Fruit fly (Drosophila melanogaster) whole organism, embryonic: ENCODE measurements around the gene cv-c.
A peak's percentile ranks its signal among the peaks of the same experiment; 100 is the strongest.

ENCODE experiments used
- ATbp ChIP-seq: fragments of 200-800 bp; sonication (Bioruptor generic); optimal IDR thresholded peaks from 2 replicates; lab custom pipeline; 2017; ENCODE audit warnings: missing biosample characterization, mild to moderate bottlenecking, missing genetic modification characterization, missing genetic modification reagents
- Atf6 ChIP-seq: fragments of 200-800 bp; sonication (Bioruptor generic); IDR thresholded peaks from 2 replicates; pipeline ENCODE4 v1.3.6; 2022; ENCODE audit warnings: missing biosample characterization, missing genetic modification characterization
- B-H1 ChIP-seq: fragments of 200-800 bp; sonication (Bioruptor generic); IDR thresholded peaks from 3 replicates; pipeline ENCODE4 v1.3.6; 2022; ENCODE audit warnings: missing biosample characterization, missing genetic modification characterization
- CG10274 ChIP-seq: fragments of 200-800 bp; sonication (Bioruptor generic); optimal IDR thresholded peaks from 3 replicates; lab custom pipeline; 2017; ENCODE audit warnings: missing biosample characterization, mild to moderate bottlenecking, missing genetic modification characterization
- CG10462 ChIP-seq: fragments of 200-800 bp; sonication (Bioruptor generic); optimal IDR thresholded peaks from 2 replicates; lab custom pipeline; 2016; ENCODE audit warnings: missing biosample characterization, missing genetic modification characterization
- CG11093 ChIP-seq: fragments of 200-800 bp; sonication (Bioruptor generic); IDR thresholded peaks from 3 replicates; pipeline ENCODE4 v1.3.6; 2022; ENCODE audit warnings: missing biosample characterization, missing genetic modification characterization
- CG11723 ChIP-seq: fragments of 200-800 bp; sonication (Bioruptor generic); optimal IDR thresholded peaks from 2 replicates; lab custom pipeline; 2017; ENCODE audit warnings: missing biosample characterization, mild to moderate bottlenecking, missing genetic modification characterization
- CG12659 ChIP-seq: fragments of 200-800 bp; sonication (Bioruptor generic); optimal IDR thresholded peaks from 3 replicates; lab custom pipeline; 2017; ENCODE audit warnings: mild to moderate bottlenecking, missing biosample characterization, missing genetic modification reagents, missing genetic modification characterization
- CG15073 ChIP-seq: fragments of 200-800 bp; sonication (Bioruptor generic); optimal IDR thresholded peaks from 2 replicates; lab custom pipeline; 2016; ENCODE audit warnings: missing biosample characterization, missing genetic modification characterization
- CG1602 ChIP-seq: fragments of 200-800 bp; sonication (Bioruptor generic); optimal IDR thresholded peaks from 3 replicates; lab custom pipeline; 2016; ENCODE audit warnings: missing biosample characterization, missing genetic modification characterization
- CG17912 ChIP-seq: fragments of 200-800 bp; sonication (Bioruptor generic); optimal IDR thresholded peaks from 2 replicates; lab custom pipeline; 2018; ENCODE audit warnings: missing biosample characterization, mild to moderate bottlenecking, missing genetic modification characterization
- CG1832 ChIP-seq: fragments of 200-800 bp; sonication (Bioruptor generic); optimal IDR thresholded peaks from 2 replicates; lab custom pipeline; 2017; ENCODE audit warnings: missing biosample characterization, mild to moderate bottlenecking, missing genetic modification characterization, inconsistent platforms
- CG2678 ChIP-seq: fragments of 200-800 bp; sonication (Bioruptor generic); optimal IDR thresholded peaks from 3 replicates; lab custom pipeline; 2019; ENCODE audit warnings: missing biosample characterization, mild to moderate bottlenecking, missing genetic modification characterization, moderate library complexity
- CG2875 ChIP-seq: fragments of 200-800 bp; sonication (Bioruptor generic); optimal IDR thresholded peaks from 2 replicates; lab custom pipeline; 2017; ENCODE audit warnings: missing biosample characterization, mild to moderate bottlenecking, missing genetic modification characterization, missing genetic modification reagents
- CG3726 ChIP-seq: fragments of 200-800 bp; sonication (Bioruptor generic); IDR thresholded peaks from 3 replicates; pipeline ENCODE4, ENCODE4 v1.3.6; 2022; ENCODE audit warnings: missing biosample characterization, missing genetic modification characterization
- CG43689 ChIP-seq: fragments of 200-800 bp; sonication (Bioruptor generic); IDR thresholded peaks from 2 replicates; pipeline ENCODE4 v1.3.6; 2022; ENCODE audit warnings: missing biosample characterization, missing genetic modification characterization
- CG8388 ChIP-seq: fragments of 200-800 bp; sonication (Bioruptor generic); optimal IDR thresholded peaks from 2 replicates; lab custom pipeline; 2019; ENCODE audit warnings: missing biosample characterization, mild to moderate bottlenecking, missing genetic modification characterization, moderate library complexity
- CG8944 ChIP-seq: fragments of 200-800 bp; sonication (Bioruptor generic); optimal IDR thresholded peaks from 3 replicates; lab custom pipeline; 2016; ENCODE audit warnings: missing biosample characterization, missing genetic modification characterization
- CG9797 ChIP-seq: fragments of 200-800 bp; sonication (Bioruptor generic); optimal IDR thresholded peaks from 3 replicates; lab custom pipeline; 2018; ENCODE audit warnings: missing biosample characterization, mild to moderate bottlenecking, missing genetic modification characterization
- CG9817 ChIP-seq: fragments of 200-800 bp; sonication (Bioruptor generic); optimal IDR thresholded peaks from 2 replicates; lab custom pipeline; 2018; ENCODE audit warnings: missing biosample characterization, mild to moderate bottlenecking, missing genetic modification characterization, moderate library complexity
- Dbx ChIP-seq: fragments of 200-800 bp; sonication (Bioruptor generic); IDR thresholded peaks from 3 replicates; pipeline ENCODE4 v1.3.6; 2022; ENCODE audit warnings: missing biosample characterization, missing genetic modification characterization
- Dek ChIP-seq: fragments of 200-800 bp; sonication (Bioruptor generic); optimal IDR thresholded peaks from 3 replicates; lab custom pipeline; 2019; ENCODE audit warnings: missing biosample characterization, mild to moderate bottlenecking, missing genetic modification characterization, moderate library complexity
- Dref ChIP-seq: fragments of 200-800 bp; sonication (Bioruptor generic); IDR thresholded peaks from 2 replicates; pipeline ENCODE4 v1.3.6; 2022; ENCODE audit warnings: missing biosample characterization, missing genetic modification characterization
- E2f2 ChIP-seq: fragments of 200-800 bp; sonication (Bioruptor generic); IDR thresholded peaks from 2 replicates; pipeline ENCODE4 v1.3.6; 2022; ENCODE audit warnings: missing biosample characterization, missing genetic modification characterization
- Eip74EF ChIP-seq, 2 experiments: fragments of 200-800 bp in 1 of 2; fragments of >200 bp in 1 of 2; sonication (Bioruptor generic) in 1 of 2; optimal IDR thresholded peaks; 2 replicates each; lab custom pipeline; 2017 to 2019; ENCODE audit warnings: missing biosample characterization in 2 of 2, missing genetic modification characterization in 2 of 2, mild to moderate bottlenecking in 1 of 2, moderate library complexity in 1 of 2
- Ets97D ChIP-seq: fragments of 200-800 bp; sonication (Bioruptor generic); optimal IDR thresholded peaks from 3 replicates; lab custom pipeline; 2016; ENCODE audit warnings: missing biosample characterization, missing genetic modification characterization
- Gsc ChIP-seq: fragments of 200-800 bp; sonication (Bioruptor generic); IDR thresholded peaks from 2 replicates; pipeline ENCODE4 v1.3.6; 2022; ENCODE audit warnings: missing biosample characterization, missing genetic modification characterization
- NK7.1 ChIP-seq: fragments of 200-800 bp; sonication (Bioruptor generic); optimal IDR thresholded peaks from 3 replicates; lab custom pipeline; 2016; ENCODE audit warnings: missing biosample characterization, missing genetic modification characterization
- Scr ChIP-seq: fragments of 200-800 bp; sonication (Bioruptor generic); IDR thresholded peaks from 2 replicates; pipeline ENCODE4 v1.3.6; 2022; ENCODE audit warnings: missing biosample characterization, missing genetic modification characterization; ENCODE audit not compliant: partially characterized antibody
- Xrp1 ChIP-seq: fragments of 200-800 bp; sonication (Bioruptor generic); IDR thresholded peaks from 2 replicates; pipeline ENCODE4 v1.3.6; 2022; ENCODE audit warnings: missing biosample characterization, missing genetic modification characterization
- YL-1 ChIP-seq: fragments of 200-800 bp; sonication (Bioruptor generic); optimal IDR thresholded peaks from 3 replicates; lab custom pipeline; 2017; ENCODE audit warnings: missing biosample characterization, mild to moderate bottlenecking, missing genetic modification characterization
- amos ChIP-seq: fragments of 200-800 bp; sonication (Bioruptor generic); IDR thresholded peaks from 2 replicates; pipeline ENCODE4 v1.3.6; 2022; ENCODE audit warnings: missing biosample characterization, missing genetic modification characterization; ENCODE audit not compliant: partially characterized antibody
- ap ChIP-seq: fragments of 200-800 bp; sonication (Bioruptor generic); IDR thresholded peaks from 2 replicates; pipeline ENCODE4 v1.3.6; 2022; ENCODE audit warnings: missing biosample characterization, missing genetic modification characterization
- bsh ChIP-seq, 2 experiments: fragments of 200-800 bp; sonication (Bioruptor generic); optimal IDR thresholded peaks; 2 replicates each; lab custom pipeline; 2017 to 2018; ENCODE audit warnings: mild to moderate bottlenecking in 2 of 2, missing biosample characterization in 2 of 2, missing genetic modification characterization in 2 of 2, moderate library complexity in 1 of 2
- dysf ChIP-seq: fragments of 200-800 bp; sonication (Bioruptor generic); IDR thresholded peaks from 3 replicates; pipeline ENCODE4 v1.3.6; 2022; ENCODE audit warnings: missing biosample characterization, missing genetic modification characterization
- ems ChIP-seq: fragments of 200-800 bp; sonication (Bioruptor generic); optimal IDR thresholded peaks from 3 replicates; lab custom pipeline; 2016; ENCODE audit warnings: missing biosample characterization, missing genetic modification characterization
- en ChIP-seq: fragments of 200-800 bp; sonication (Bioruptor generic); optimal IDR thresholded peaks from 2 replicates; lab custom pipeline; 2016; ENCODE audit warnings: missing biosample characterization, missing genetic modification characterization
- fru ChIP-seq: fragments of >200 bp; optimal IDR thresholded peaks from 2 replicates; lab custom pipeline; 2017
- mirr ChIP-seq: fragments of 200-800 bp; sonication (Bioruptor generic); optimal IDR thresholded peaks from 3 replicates; lab custom pipeline; 2018; ENCODE audit warnings: missing biosample characterization, mild to moderate bottlenecking, missing genetic modification characterization
- pb ChIP-seq: fragments of 200-800 bp; sonication (Bioruptor generic); optimal IDR thresholded peaks from 3 replicates; lab custom pipeline; 2016; ENCODE audit warnings: missing biosample characterization, missing genetic modification characterization
- run ChIP-seq: fragments of 200-800 bp; sonication (Bioruptor generic); optimal IDR thresholded peaks from 3 replicates; lab custom pipeline; 2018; ENCODE audit warnings: missing biosample characterization, mild to moderate bottlenecking, missing genetic modification characterization
- sens ChIP-seq: fragments of 200-800 bp; sonication (Bioruptor generic); peaks from one replicate; lab custom pipeline; 2016; ENCODE audit warnings: missing biosample characterization, missing genetic modification characterization
- slbo ChIP-seq: fragments of 200-800 bp; sonication (Bioruptor generic); IDR thresholded peaks from 2 replicates; pipeline ENCODE4 v1.3.6; 2022; ENCODE audit warnings: missing biosample characterization, missing genetic modification characterization
- sna ChIP-seq: fragments of 200-800 bp; sonication (Bioruptor generic); IDR thresholded peaks from 2 replicates; pipeline ENCODE4 v1.3.6; 2022; ENCODE audit warnings: missing biosample characterization, missing genetic modification characterization; ENCODE audit not compliant: partially characterized antibody
- stwl ChIP-seq: fragments of 200-800 bp; sonication (Bioruptor generic); optimal IDR thresholded peaks from 3 replicates; lab custom pipeline; 2018; ENCODE audit warnings: missing biosample characterization, mild to moderate bottlenecking, missing genetic modification characterization, moderate library complexity
- tap ChIP-seq: fragments of 200-800 bp; optimal IDR thresholded peaks from 3 replicates; lab custom pipeline; 2019; ENCODE audit warnings: missing biosample characterization, mild to moderate bottlenecking, missing genetic modification characterization, moderate library complexity
- tll ChIP-seq, 2 experiments: fragments of 200-800 bp in 1 of 2; fragments of >200 bp in 1 of 2; sonication (Bioruptor generic) in 1 of 2; optimal IDR thresholded peaks; 2 replicates each; lab custom pipeline; 2017 to 2019; ENCODE audit warnings: missing biosample characterization in 2 of 2, missing genetic modification characterization in 2 of 2, mild to moderate bottlenecking in 1 of 2, moderate library complexity in 1 of 2
- unpg ChIP-seq: fragments of 200-800 bp; sonication (Bioruptor generic); optimal IDR thresholded peaks from 3 replicates; lab custom pipeline; 2018; ENCODE audit warnings: missing biosample characterization, mild to moderate bottlenecking, missing genetic modification characterization, moderate library complexity

cv-c gene

DNA sequence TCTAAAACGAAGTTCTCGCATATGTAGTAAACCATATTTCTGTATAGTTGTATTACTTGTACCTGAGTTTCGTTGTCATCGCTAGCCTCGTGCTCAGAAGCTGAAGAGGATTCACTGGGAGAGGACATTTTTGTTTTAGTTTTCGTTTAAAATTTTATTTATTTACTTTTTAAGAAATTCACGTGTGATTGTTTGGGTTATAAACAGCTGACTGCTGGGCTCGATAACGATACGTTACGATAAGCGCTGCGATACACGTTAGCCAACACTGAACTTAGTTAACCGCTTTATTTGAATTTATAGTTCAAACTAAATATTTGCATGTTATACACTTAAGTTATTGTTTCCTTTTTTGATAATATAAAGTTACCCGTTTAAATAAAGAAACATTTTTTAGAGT lies 31.9 kb upstream of the cv-c start, which contains the start of gene CG8461 (continued):
- TF ChIP-seq NK7.1 (no peak), ap (GFP tag; lab: Robert Waterston, UW) (no peak), amos (GFP tag; lab: Robert Waterston, UW) (peak; percentile 58; the same call in 1 of the 2 replicates), Ets97D (peak; percentile 20), stwl (tag; lab: Kevin White, UChicago) (peak; percentile 80), E2f2 (GFP tag; lab: Robert Waterston, UW) (peak; percentile 94), Scr (GFP tag; lab: Robert Waterston, UW) (peak; percentile 61), Dbx (GFP tag; lab: Robert Waterston, UW) (no peak), CG2875 (GFP tag; lab: Kevin White, UChicago) (no peak)

- TF ChIP-seq Dref (GFP tag; lab: Robert Waterston, UW) (peak; percentile 93), CG3726 (0 out of 3 replicates have a peak, but pooled peaks have one; percentile 10), CG1832 (GFP tag; lab: Kevin White, UChicago) (no peak), sens (GFP tag; lab: Kevin White, UChicago) (peak; percentile 93), pb (GFP tag; lab: Kevin White, UChicago) (peak; percentile 47), Eip74EF (GFP tag; optimal IDR thresholded peaks at IDR 0.05; lab: Kevin White, UChicago) (no peak), CG43689 (GFP tag; lab: Robert Waterston, UW) (no peak), en (GFP tag; lab: Kevin White, UChicago) (no peak), YL-1 (GFP tag; lab: Kevin White, UChicago) (peak; percentile 64), bsh (GFP tag; optimal IDR thresholded peaks at IDR 0.05; lab: Kevin White, UChicago) (peak in 1 of 2 experiments; percentile 39), Gsc (GFP tag; lab: Robert Waterston, UW) (no peak), CG17912 (GFP tag; lab: Kevin White, UChicago) (peak; percentile 32), B-H1 (GFP tag; lab: Robert Waterston, UW) (no peak), ems (GFP tag; lab: Kevin White, UChicago) (peak; percentile 69), Atf6 (GFP tag; lab: Robert Waterston, UW) (no peak), CG9797 (GFP tag; lab: Kevin White, UChicago) (peak; percentile 31), CG1602 (peak; percentile 39), CG10462 (GFP tag; lab: Kevin White, UChicago) (peak; percentile 35), tll (GFP tag; optimal IDR thresholded peaks at IDR 0.05; lab: Kevin White, UChicago) (peak; percentile 59 to 68), CG2678 (no peak), CG12659 (GFP tag; lab: Kevin White, UChicago) (peak; percentile 80), CG8944 (GFP tag; lab: Kevin White, UChicago) (peak; percentile 46), CG15073 (GFP tag; lab: Kevin White, UChicago) (no peak), fru (no peak), unpg (GFP tag; lab: Kevin White, UChicago) (peak; percentile 59), slbo (peak; percentile 76), tap (no peak), sna (GFP tag; lab: Robert Waterston, UW) (no peak), CG10274 (GFP tag; lab: Kevin White, UChicago) (no peak), dysf (GFP tag; lab: Robert Waterston, UW) (peak; percentile 44; the same call in 1 of the 3 replicates), Dek (tag; lab: Kevin White, UChicago) (peak; percentile 46), Xrp1 (GFP tag; lab: Robert Waterston, UW) (no peak), CG11723 (no peak), CG9817 (tag; lab: Kevin White, UChicago) (peak; percentile 73), CG11093 (0 out of 3 replicates have a peak, but pooled peaks have one; percentile 22), run (tag; lab: Kevin White, UChicago) (no peak), ATbp (GFP tag; lab: Kevin White, UChicago) (no peak), CG8388 (GFP tag; lab: Kevin White, UChicago) (peak; percentile 37), mirr (peak; percentile 28)
These were observed 29.8 kb upstream of the cv-c start, which contains the start of the genes HtrA2 and mRpL11 for dm6 chr3R:14511123-14511908. TSS of gene HtrA2 (minus strand) at chr3R:14511712. TSS of gene mRpL11 (plus strand) at chr3R:14511838.
